Fruit fly (Drosophila melanogaster) whole organism, adult: Measurements from ENCODE around the gene gry.

Experiments
- CG11617 ChIP-seq: fragments of 200-800 bp; sonication (Bioruptor generic); optimal IDR thresholded peaks from 2 replicates; lab custom pipeline; 2017; ENCODE audit warnings: mild to moderate bottlenecking, missing biosample characterization, missing genetic modification reagents, missing genetic modification characterization
- CG12768 ChIP-seq: fragments of 200-800 bp; sonication (Bioruptor generic); optimal IDR thresholded peaks from 2 replicates; lab custom pipeline; 2017; ENCODE audit warnings: missing biosample characterization, missing genetic modification characterization, mild to moderate bottlenecking, moderate library complexity, missing genetic modification reagents
- CG14711 ChIP-seq: fragments of 200-800 bp; sonication (Bioruptor generic); optimal IDR thresholded peaks from 2 replicates; lab custom pipeline; 2018; ENCODE audit warnings: missing biosample characterization, mild to moderate bottlenecking, missing genetic modification characterization, moderate library complexity
- CG1620 ChIP-seq: fragments of 200-800 bp; sonication (Bioruptor generic); optimal IDR thresholded peaks from 2 replicates; lab custom pipeline; 2016; ENCODE audit warnings: missing biosample characterization, missing genetic modification characterization
- CG33017 ChIP-seq: fragments of 200-800 bp; sonication (Bioruptor generic); optimal IDR thresholded peaks from 2 replicates; lab custom pipeline; 2018; ENCODE audit warnings: missing biosample characterization, mild to moderate bottlenecking, missing genetic modification characterization, moderate library complexity
- CG5204 ChIP-seq: fragments of 200-800 bp; sonication (Bioruptor generic); optimal IDR thresholded peaks from 2 replicates; lab custom pipeline; 2016; ENCODE audit warnings: missing biosample characterization, missing genetic modification characterization
- CG7045 ChIP-seq: fragments of 200-800 bp; sonication (Bioruptor generic); optimal IDR thresholded peaks from 2 replicates; lab custom pipeline; 2017; ENCODE audit warnings: missing biosample characterization, mild to moderate bottlenecking, missing genetic modification characterization
- CG7101 ChIP-seq: fragments of 200-800 bp; sonication (Bioruptor generic); optimal IDR thresholded peaks from 2 replicates; lab custom pipeline; 2018; ENCODE audit warnings: missing biosample characterization, mild to moderate bottlenecking, missing genetic modification characterization, moderate library complexity
- Clk ChIP-seq: fragments of 200-800 bp; sonication (Bioruptor generic); optimal IDR thresholded peaks from 2 replicates; lab custom pipeline; 2017; ENCODE audit warnings: missing biosample characterization, missing genetic modification characterization
- Crg-1 ChIP-seq: fragments of 200-800 bp; sonication (Bioruptor generic); optimal IDR thresholded peaks from 2 replicates; lab custom pipeline; 2016; ENCODE audit warnings: missing biosample characterization, missing genetic modification characterization
- Hr96 ChIP-seq: fragments of 200-800 bp; sonication (Bioruptor generic); optimal IDR thresholded peaks from 2 replicates; lab custom pipeline; 2016; ENCODE audit warnings: missing biosample characterization, missing genetic modification characterization
- Mnt ChIP-seq: fragments of 200-800 bp; sonication (Bioruptor generic); optimal IDR thresholded peaks from 2 replicates; lab custom pipeline; 2016; ENCODE audit warnings: missing biosample characterization, mild to moderate bottlenecking, missing genetic modification characterization
- bab1 ChIP-seq: fragments of 200-800 bp; sonication (Bioruptor generic); optimal IDR thresholded peaks from 3 replicates; lab custom pipeline; 2019; ENCODE audit warnings: missing biosample characterization, mild to moderate bottlenecking, missing genetic modification characterization, moderate library complexity
- cic ChIP-seq: fragments of 200-800 bp; sonication (Bioruptor generic); optimal IDR thresholded peaks from 2 replicates; lab custom pipeline; 2017; ENCODE audit warnings: missing biosample characterization, mild to moderate bottlenecking, missing genetic modification characterization, moderate library complexity
- cnc ChIP-seq, 2 experiments: fragments of >200 bp; optimal IDR thresholded peaks; 2 replicates each; lab custom pipeline; 2017
- kay ChIP-seq: fragments of 200-800 bp; sonication (Bioruptor generic); peaks from one replicate; lab custom pipeline; 2016; ENCODE audit warnings: missing biosample characterization, missing genetic modification characterization, borderline replicate concordance
- ovo ChIP-seq: fragments of 200-800 bp; sonication (Bioruptor generic); optimal IDR thresholded peaks from 2 replicates; lab custom pipeline; 2016; ENCODE audit warnings: missing biosample characterization, missing genetic modification characterization
- pad ChIP-seq: fragments of 200-800 bp; sonication (Bioruptor generic); optimal IDR thresholded peaks from 3 replicates; lab custom pipeline; 2017; ENCODE audit warnings: missing biosample characterization, missing genetic modification characterization, mild to moderate bottlenecking, moderate library complexity, missing genetic modification reagents
- tj ChIP-seq: fragments of 200-800 bp; sonication (Bioruptor generic); optimal IDR thresholded peaks from 3 replicates; lab custom pipeline; 2017; ENCODE audit warnings: missing biosample characterization, mild to moderate bottlenecking, missing genetic modification characterization, moderate library complexity
- toe ChIP-seq: fragments of 200-800 bp; sonication (Bioruptor generic); optimal IDR thresholded peaks from 2 replicates; lab custom pipeline; 2016; ENCODE audit warnings: missing biosample characterization, missing genetic modification characterization

The gry gene

dm6 chr3L:3245189-3245588 lies 46.3 kb downstream of the gry start:
- TF ChIP-seq Hr96 (GFP tag; lab: Kevin White, UChicago) (no peak), CG5204 (GFP tag; lab: Kevin White, UChicago) (no peak), CG1620 (GFP tag; lab: Kevin White, UChicago) (no peak), Mnt (GFP tag; lab: Kevin White, UChicago) (no peak), cnc (optimal IDR thresholded peaks at IDR 0.05; lab: Kevin White, UChicago) (no peak), tj (GFP tag; lab: Kevin White, UChicago) (no peak), Clk (no peak), CG7101 (tag; lab: Kevin White, UChicago) (no peak), toe (GFP tag; lab: Kevin White, UChicago) (no peak), CG14711 (no peak), ovo (no peak), CG11617 (GFP tag; lab: Kevin White, UChicago) (no peak), kay (GFP tag; lab: Kevin White, UChicago) (no peak)

- no peak for TF ChIP-seq CG7045 (GFP tag; lab: Kevin White, UChicago)
- no peak for TF ChIP-seq cnc (optimal IDR thresholded peaks at IDR 0.05; lab: Kevin White, UChicago)
- no peak for TF ChIP-seq kay (GFP tag; lab: Kevin White, UChicago)
- no peak for TF ChIP-seq CG1620 (GFP tag; lab: Kevin White, UChicago)
- TF ChIP-seq cic (GFP tag; lab: Kevin White, UChicago) = peak; percentile 16
- TF ChIP-seq CG14711 = no peak
- TF ChIP-seq CG7101 (tag; lab: Kevin White, UChicago) = no peak
- TF ChIP-seq tj (GFP tag; lab: Kevin White, UChicago) = no peak
- TF ChIP-seq CG33017 (tag; lab: Kevin White, UChicago) = no peak
These were observed 47.7 kb downstream of the gry start for dm6 chr3L:3246378-3247129.

- TF ChIP-seq CG11617 (GFP tag; lab: Kevin White, UChicago) (peak; percentile 32), kay (GFP tag; lab: Kevin White, UChicago) (no peak)
These were observed 48.5 kb downstream of the gry start, which contains the start of gene CG43389 for dm6 chr3L:3247130-3248065. TSS of gene CG43389 (plus strand) at chr3L:3248015.

dm6 chr3L:3248714-3249663 lies 50.1 kb downstream of the gry start:
- no peak for TF ChIP-seq cnc (optimal IDR thresholded peaks at IDR 0.05; lab: Kevin White, UChicago)
- TF ChIP-seq CG12768 (GFP tag; lab: Kevin White, UChicago) = no peak
- no peak for TF ChIP-seq CG7045 (GFP tag; lab: Kevin White, UChicago)
- peak; percentile 58 for TF ChIP-seq bab1 (GFP tag; lab: Kevin White, UChicago)
- TF ChIP-seq Hr96 (GFP tag; lab: Kevin White, UChicago) = no peak
- TF ChIP-seq Crg-1 (GFP tag; lab: Kevin White, UChicago) = no peak
- peak; percentile 10 for TF ChIP-seq CG14711
- TF ChIP-seq Mnt (GFP tag; lab: Kevin White, UChicago) = no peak
- TF ChIP-seq CG5204 (GFP tag; lab: Kevin White, UChicago) = peak; percentile 1
- TF ChIP-seq CG11617 (GFP tag; lab: Kevin White, UChicago) = peak; percentile 36
- no peak for TF ChIP-seq Clk
- TF ChIP-seq kay (GFP tag; lab: Kevin White, UChicago) = no peak
- no peak for TF ChIP-seq ovo
- no peak for TF ChIP-seq CG33017 (tag; lab: Kevin White, UChicago)
- TF ChIP-seq cic (GFP tag; lab: Kevin White, UChicago) = no peak
- TF ChIP-seq CG1620 (GFP tag; lab: Kevin White, UChicago) = no peak
- TF ChIP-seq toe (GFP tag; lab: Kevin White, UChicago) = no peak
- TF ChIP-seq pad = peak; percentile 47
- no peak for TF ChIP-seq CG7101 (tag; lab: Kevin White, UChicago)
- peak; percentile 11 for TF ChIP-seq tj (GFP tag; lab: Kevin White, UChicago)

DNA sequence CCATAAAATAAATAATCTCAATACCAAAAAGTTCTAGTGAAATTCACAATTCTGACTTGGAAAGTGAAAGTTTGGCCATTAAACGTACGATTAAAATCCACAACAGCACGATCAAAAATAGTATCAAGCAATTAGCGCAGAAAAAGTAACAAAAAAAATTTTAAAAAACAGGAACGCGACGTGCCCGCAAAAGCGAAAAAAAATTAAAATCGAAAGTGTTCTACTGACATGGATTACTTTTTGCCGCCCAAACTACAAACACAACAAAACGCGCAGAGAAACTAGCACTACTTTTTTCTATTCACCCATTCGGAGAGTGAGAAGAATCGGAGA lies 50.7 kb downstream of the gry start:
- TF ChIP-seq Crg-1 (GFP tag; lab: Kevin White, UChicago) = no peak
- TF ChIP-seq CG1620 (GFP tag; lab: Kevin White, UChicago) = no peak
- TF ChIP-seq Hr96 (GFP tag; lab: Kevin White, UChicago) = no peak
- no peak for TF ChIP-seq CG7045 (GFP tag; lab: Kevin White, UChicago)
- no peak for TF ChIP-seq CG5204 (GFP tag; lab: Kevin White, UChicago)
- no peak for TF ChIP-seq CG33017 (tag; lab: Kevin White, UChicago)
- no peak for TF ChIP-seq kay (GFP tag; lab: Kevin White, UChicago)
- no peak for TF ChIP-seq pad
- no peak for TF ChIP-seq CG7101 (tag; lab: Kevin White, UChicago)
- TF ChIP-seq tj (GFP tag; lab: Kevin White, UChicago) = no peak
- TF ChIP-seq toe (GFP tag; lab: Kevin White, UChicago) = no peak
- no peak for TF ChIP-seq Mnt (GFP tag; lab: Kevin White, UChicago)
- no peak for TF ChIP-seq Clk
- TF ChIP-seq CG14711 = no peak
- no peak for TF ChIP-seq cnc (optimal IDR thresholded peaks at IDR 0.05; lab: Kevin White, UChicago)
- no peak for TF ChIP-seq CG12768 (GFP tag; lab: Kevin White, UChicago)
- TF ChIP-seq ovo = no peak
